Fruit fly (Drosophila melanogaster): Measurements from ENCODE around the gene Atx2.

Gene Atx2

DNA sequence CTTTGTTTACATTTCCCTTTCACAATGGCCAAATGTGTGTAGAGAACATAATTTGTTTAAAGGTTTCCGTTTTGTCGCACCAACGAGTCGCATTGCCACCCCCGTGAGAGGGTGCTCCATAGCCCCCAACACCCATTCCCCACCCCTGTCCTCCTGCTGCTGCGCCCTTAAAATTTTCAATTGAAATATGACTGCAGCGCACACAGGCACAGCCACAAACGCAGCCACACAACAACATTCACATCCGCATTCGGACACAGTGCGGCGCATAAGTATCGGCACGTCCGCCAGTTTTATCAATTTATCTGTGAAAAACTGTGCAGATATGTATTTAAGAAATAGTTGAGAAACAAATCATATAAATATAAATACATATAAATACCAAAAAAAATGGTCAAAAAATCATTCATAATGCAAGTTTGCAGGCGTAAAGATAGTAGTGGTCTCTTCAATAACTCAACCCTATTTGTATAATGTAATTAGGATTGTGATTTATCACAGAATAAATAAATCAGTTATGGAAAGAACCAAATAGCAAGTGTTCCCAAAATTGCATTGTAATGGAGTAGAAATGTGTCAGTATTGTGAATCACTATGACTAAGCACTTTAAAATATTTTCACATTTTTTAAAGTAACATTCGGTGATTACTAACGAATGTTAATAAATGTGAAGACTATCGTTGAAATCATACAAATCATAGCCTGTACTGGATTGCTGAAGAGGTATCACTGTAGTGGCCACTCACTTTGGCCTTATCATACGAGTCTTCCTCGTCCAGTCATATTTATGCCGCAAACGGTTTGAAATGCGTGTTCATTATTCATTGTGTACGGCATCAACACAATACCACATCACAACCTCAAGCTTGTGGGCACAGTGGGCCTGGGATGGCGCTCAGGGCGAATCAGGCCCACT, 1.8 kb downstream of the Atx2 start:
- no peak for TF ChIP-seq Sp1 (GFP tag; optimal IDR thresholded peaks at IDR 0.05)
- TF ChIP-seq foxo (GFP tag; optimal IDR thresholded peaks at IDR 0.05) = peak in 1 of 2 experiments; percentile 40
- TF ChIP-seq br (GFP tag; optimal IDR thresholded peaks at IDR 0.05) = no peak
- TF ChIP-seq HLH106 (tag; optimal IDR thresholded peaks at IDR 0.05) = peak; percentile 31
- TF ChIP-seq psq (GFP tag; optimal IDR thresholded peaks at IDR 0.05) = peak; percentile 24
- TF ChIP-seq Dfd (GFP tag; optimal IDR thresholded peaks at IDR 0.05) = no peak

DNA sequence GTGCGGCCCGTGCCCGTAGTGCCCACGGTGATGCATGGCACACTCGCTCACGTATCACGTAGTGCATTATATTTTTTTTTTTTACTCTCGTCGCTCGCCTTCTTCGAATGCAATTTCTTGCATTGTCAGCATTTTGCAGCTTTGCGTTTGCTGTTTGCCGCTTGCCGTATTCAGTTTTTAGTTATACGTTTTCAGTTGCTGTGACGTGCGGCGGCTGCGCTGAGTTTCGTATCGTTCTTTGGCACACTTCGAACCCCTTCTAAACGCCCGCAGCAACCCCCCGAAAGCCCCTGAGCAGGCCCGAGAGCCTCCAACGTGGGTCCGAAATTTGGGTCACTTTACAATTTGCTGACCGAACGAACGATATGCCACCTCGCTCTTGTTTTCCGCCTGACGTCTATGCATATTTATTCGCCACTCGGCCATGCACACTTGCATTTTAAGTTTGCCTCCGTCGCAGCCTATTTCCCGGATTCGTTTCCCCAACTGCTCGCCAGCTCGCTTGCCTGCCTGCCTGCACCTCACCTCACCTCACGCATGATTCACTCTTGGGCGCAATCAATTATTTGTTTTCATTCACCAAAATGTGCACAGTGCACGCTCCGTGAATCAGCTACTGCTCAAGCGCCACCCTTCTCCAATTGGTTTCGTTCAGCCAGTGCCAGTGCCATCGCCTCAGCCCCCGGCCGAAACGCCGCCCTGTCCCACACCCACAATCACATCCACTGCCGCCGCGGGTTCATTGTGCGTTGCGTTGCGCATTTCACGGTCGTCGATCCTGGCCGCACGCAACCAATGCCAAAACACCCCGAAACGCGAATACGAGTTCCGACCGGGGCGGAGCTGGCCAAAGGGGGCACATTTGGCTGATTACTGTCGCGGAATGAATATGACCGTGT, 2.7 kb downstream of the Atx2 start:
- peak; percentile 30 for TF ChIP-seq Jra (GFP tag; optimal IDR thresholded peaks at IDR 0.05)
- TF ChIP-seq fru (GFP tag; optimal IDR thresholded peaks at IDR 0.05) = no peak

DNA sequence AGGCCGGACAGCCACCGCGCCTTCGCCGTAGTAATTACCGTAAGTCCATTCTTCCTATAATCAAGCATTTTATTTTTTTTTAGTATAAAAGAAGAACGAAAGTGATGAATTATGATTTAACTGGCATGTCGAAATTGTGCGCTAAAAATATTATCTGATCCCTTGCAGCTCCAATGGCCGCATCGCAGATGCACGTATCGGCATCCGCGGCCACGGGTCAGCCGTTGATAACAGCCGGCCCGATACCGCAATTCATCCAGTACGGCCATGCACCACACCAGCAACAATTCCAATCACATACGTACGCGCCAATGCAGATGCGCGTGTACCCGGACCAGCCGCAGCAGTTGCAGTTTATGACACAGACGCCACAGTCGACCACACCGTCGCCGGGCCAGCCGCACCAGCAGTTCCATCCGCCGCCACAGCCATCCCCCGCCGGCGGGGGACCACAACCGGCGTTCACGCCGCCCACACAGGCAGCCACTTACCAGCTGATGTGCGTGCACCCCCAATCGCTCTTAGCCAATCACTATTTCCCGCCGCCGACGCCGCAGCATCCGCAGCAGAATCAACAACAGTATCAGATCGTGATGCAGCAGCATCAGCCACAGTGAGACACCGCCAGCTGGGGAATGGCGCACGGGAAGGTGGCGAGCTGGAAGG, 6.8 kb downstream of the Atx2 start:
- TF ChIP-seq Dfd (GFP tag; optimal IDR thresholded peaks at IDR 0.05) (peak; percentile 81), foxo (GFP tag; optimal IDR thresholded peaks at IDR 0.05) (no peak)

DNA sequence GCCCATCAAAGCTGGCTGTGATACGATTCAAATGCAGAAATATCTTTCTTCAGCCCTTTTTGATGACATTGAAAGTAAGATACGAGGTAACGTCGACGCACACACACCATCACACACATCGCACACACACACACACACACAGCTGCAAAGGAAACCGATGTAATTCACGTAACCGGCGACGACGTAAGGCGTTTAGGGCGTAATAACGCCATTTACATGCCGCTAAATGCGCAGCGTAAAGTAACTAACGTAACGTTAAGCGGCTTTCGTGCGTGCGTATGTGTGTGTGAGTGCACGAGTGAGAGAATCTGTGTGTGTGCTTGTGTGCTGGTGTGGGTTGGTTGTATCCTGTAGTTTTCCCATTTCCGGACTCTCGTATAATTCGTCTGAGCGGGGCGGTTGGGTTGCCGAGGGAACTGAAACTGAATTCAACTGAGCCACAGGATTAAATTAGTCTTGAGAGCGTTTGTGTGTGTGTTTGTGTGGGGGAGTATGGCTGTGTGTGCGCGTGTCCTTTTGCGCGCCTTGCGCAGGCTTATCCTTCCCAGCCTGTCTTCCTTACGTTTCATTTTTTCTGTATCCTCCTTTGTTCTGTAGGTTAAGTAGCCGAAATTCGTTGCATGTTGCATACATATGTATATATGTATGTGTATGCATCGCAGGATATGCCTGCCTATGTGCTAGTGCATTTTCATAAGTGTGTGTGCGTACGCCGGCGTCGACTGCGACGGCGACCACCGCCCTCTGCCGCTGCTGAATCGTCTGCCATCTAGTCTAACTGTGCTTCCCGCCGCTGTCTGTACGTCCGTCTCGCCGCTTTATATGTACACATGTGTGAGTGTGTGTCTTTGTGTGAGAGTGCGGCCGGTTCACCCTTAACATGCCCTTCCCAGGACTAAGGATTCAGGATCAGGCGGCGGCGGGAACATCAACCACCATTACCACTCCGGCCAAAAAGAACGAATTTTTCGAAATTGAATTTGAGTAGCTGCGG, 9.8 kb downstream of the Atx2 start:
- TF ChIP-seq fru (GFP tag; optimal IDR thresholded peaks at IDR 0.05) (peak; percentile 49), Dfd (GFP tag; optimal IDR thresholded peaks at IDR 0.05) (peak; percentile 69), Vsx2 (GFP tag; optimal IDR thresholded peaks at IDR 0.05; ENCODE audit: partially characterized antibody) (no peak)

DNA sequence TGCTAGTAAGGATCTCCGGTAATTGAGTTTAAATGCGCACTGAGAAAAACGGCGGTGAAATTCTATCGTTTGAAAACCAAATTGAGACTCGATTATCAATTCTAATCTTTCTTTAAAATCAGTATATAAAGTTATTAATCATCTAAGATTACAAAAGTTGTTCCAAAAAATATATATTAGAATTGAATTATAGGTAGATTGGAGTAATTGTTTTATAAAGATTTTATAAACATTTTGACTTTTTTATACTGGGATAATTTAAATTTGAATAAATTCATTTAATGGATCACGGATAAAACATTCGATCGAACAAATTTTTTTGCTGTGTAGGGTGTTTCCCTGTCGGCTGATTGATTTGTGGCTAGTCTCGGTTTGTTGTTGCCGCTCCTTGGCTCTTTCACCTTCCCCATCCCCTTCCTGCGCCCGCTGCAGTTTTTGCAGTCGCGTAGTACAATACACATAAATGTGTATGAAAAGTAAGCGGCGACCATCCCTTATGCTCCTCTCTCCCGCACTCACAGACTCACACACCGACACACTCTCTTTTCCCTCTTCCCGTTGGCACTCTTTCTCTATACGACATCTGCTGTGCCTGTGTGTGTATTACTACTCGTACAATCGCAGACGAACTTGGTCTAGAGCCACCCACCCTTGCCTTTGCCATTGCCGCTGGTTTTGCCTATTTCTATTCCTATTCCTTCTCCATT, 10.8 kb downstream of the Atx2 start:
- TF ChIP-seq N (GFP tag; optimal IDR thresholded peaks at IDR 0.05) (no peak), foxo (GFP tag; optimal IDR thresholded peaks at IDR 0.05) (peak in 1 of 2 experiments; percentile 57), tai (GFP tag; optimal IDR thresholded peaks at IDR 0.05) (no peak), woc (GFP tag; optimal IDR thresholded peaks at IDR 0.05) (peak; percentile 35), Rel (GFP tag; optimal IDR thresholded peaks at IDR 0.05) (no peak), Rel (tag; optimal IDR thresholded peaks at IDR 0.05) (no peak), Mio (GFP tag; optimal IDR thresholded peaks at IDR 0.05) (no peak), Dfd (GFP tag; optimal IDR thresholded peaks at IDR 0.05) (no peak), Hr78 (GFP tag; optimal IDR thresholded peaks at IDR 0.05) (no peak), GATAd (GFP tag; optimal IDR thresholded peaks at IDR 0.05) (no peak), jim (GFP tag; optimal IDR thresholded peaks at IDR 0.05) (no peak), pan (optimal IDR thresholded peaks at IDR 0.05) (no peak), ey (GFP tag; optimal IDR thresholded peaks at IDR 0.05) (peak; percentile 18), HLH106 (tag; optimal IDR thresholded peaks at IDR 0.05) (peak; percentile 46), sage (GFP tag; optimal IDR thresholded peaks at IDR 0.05) (no peak), CG32264 (GFP tag; optimal IDR thresholded peaks at IDR 0.05) (no peak), Abd-B (GFP tag; optimal IDR thresholded peaks at IDR 0.05) (no peak), Sp1 (GFP tag; optimal IDR thresholded peaks at IDR 0.05) (peak; percentile 67), Hr83 (GFP tag; optimal IDR thresholded peaks at IDR 0.05; ENCODE audit: poor library complexity, severe bottlenecking) (no peak), lola (GFP tag; optimal IDR thresholded peaks at IDR 0.05) (no peak), rgr (GFP tag; optimal IDR thresholded peaks at IDR 0.05) (peak; percentile 38), CG9705 (GFP tag; optimal IDR thresholded peaks at IDR 0.05) (no peak), dl (GFP tag; optimal IDR thresholded peaks at IDR 0.05; ENCODE audit: insufficient read depth in 1 of 2, partially characterized antibody in 2 of 2) (no peak), CrebA (GFP tag; optimal IDR thresholded peaks at IDR 0.05; ENCODE audit: borderline replicate concordance) (no peak), fru (GFP tag; optimal IDR thresholded peaks at IDR 0.05) (no peak), Jra (GFP tag; optimal IDR thresholded peaks at IDR 0.05) (no peak), Vsx2 (GFP tag; optimal IDR thresholded peaks at IDR 0.05; ENCODE audit: partially characterized antibody) (no peak), Myc (optimal IDR thresholded peaks at IDR 0.05) (no peak), sv (GFP tag; optimal IDR thresholded peaks at IDR 0.05) (peak; percentile 49), br (GFP tag; optimal IDR thresholded peaks at IDR 0.05) (peak; percentile 1), Dif (GFP tag; optimal IDR thresholded peaks at IDR 0.05; ENCODE audit: partially characterized antibody) (peak; percentile 3)
